Fruit fly (Drosophila melanogaster) whole organism, wandering third instar larva: ENCODE measurements around the gene CG13039.

Experiments
- CG9705 ChIP-seq: fragments of 200-800 bp; sonication (Bioruptor generic); optimal IDR thresholded peaks from 2 replicates; lab custom pipeline; 2018; ENCODE audit warnings: missing biosample characterization, mild to moderate bottlenecking, missing genetic modification characterization
- Dif ChIP-seq: fragments of 200-275, 200-300 bp; sonication (Bioruptor generic); optimal IDR thresholded peaks from 2 replicates; lab custom pipeline; 2018; ENCODE audit warnings: missing biosample characterization, missing genetic modification characterization; ENCODE audit not compliant: partially characterized antibody
- Hr78 ChIP-seq: fragments of >200 bp; optimal IDR thresholded peaks from 2 replicates; lab custom pipeline; 2017; ENCODE audit warnings: missing biosample characterization, missing genetic modification characterization
- Mio ChIP-seq: sonication (Bioruptor generic); optimal IDR thresholded peaks from 2 replicates; lab custom pipeline; 2016; ENCODE audit warnings: missing biosample characterization, missing genetic modification characterization
- N ChIP-seq: fragments of >200 bp; optimal IDR thresholded peaks from 2 replicates; lab custom pipeline; 2018; ENCODE audit warnings: missing biosample characterization, missing external identifiers, missing genetic modification characterization
- Sp1 ChIP-seq: fragments of 200-800 bp; sonication (Bioruptor generic); optimal IDR thresholded peaks from 3 replicates; lab custom pipeline; 2019; ENCODE audit warnings: missing biosample characterization, mild to moderate bottlenecking, missing genetic modification characterization, moderate library complexity
- Vsx2 ChIP-seq: fragments of 200-300, 225-300 bp; sonication (Bioruptor generic); optimal IDR thresholded peaks from 2 replicates; lab custom pipeline; 2018; ENCODE audit warnings: missing biosample characterization, missing genetic modification characterization; ENCODE audit not compliant: partially characterized antibody
- br ChIP-seq: fragments of 200-800 bp; sonication (Bioruptor generic); optimal IDR thresholded peaks from 2 replicates; lab custom pipeline; 2016; ENCODE audit warnings: missing biosample characterization, missing genetic modification characterization
- brk ChIP-seq: fragments of 200-800 bp; sonication (Bioruptor generic); optimal IDR thresholded peaks from 2 replicates; lab custom pipeline; 2016; ENCODE audit warnings: missing biosample characterization, mild to moderate bottlenecking, missing genetic modification characterization
- dl ChIP-seq, 2 experiments: fragments of 175-275, 200-275 bp in 1 of 2; fragments of 200-275 bp in 1 of 2; sonication (Bioruptor generic); optimal IDR thresholded peaks; lab custom pipeline; 2018; ENCODE audit warnings: mild to moderate bottlenecking in 2 of 2, missing biosample characterization in 2 of 2, missing genetic modification characterization in 2 of 2, moderate library complexity in 2 of 2; ENCODE audit not compliant: partially characterized antibody in 2 of 2, insufficient read depth in 1 of 2
- dsf ChIP-seq: sonication (Bioruptor generic); optimal IDR thresholded peaks from 2 replicates; lab custom pipeline; 2016; ENCODE audit warnings: missing biosample characterization, missing genetic modification characterization, borderline replicate concordance
- pan ChIP-seq: fragments of >200 bp; optimal IDR thresholded peaks from 2 replicates; lab custom pipeline; 2017
- psq ChIP-seq: fragments of 200-800 bp; sonication (Bioruptor generic); optimal IDR thresholded peaks from 3 replicates; lab custom pipeline; 2017; ENCODE audit warnings: missing biosample characterization, mild to moderate bottlenecking, missing genetic modification characterization, moderate library complexity
- sv ChIP-seq: fragments of 200-800 bp; sonication (Bioruptor generic); optimal IDR thresholded peaks from 3 replicates; lab custom pipeline; 2016; ENCODE audit warnings: missing biosample characterization, missing genetic modification characterization
- tai ChIP-seq: sonication (Bioruptor generic); optimal IDR thresholded peaks from 2 replicates; lab custom pipeline; 2016; ENCODE audit warnings: missing biosample characterization, missing genetic modification characterization
- usp ChIP-seq: fragments of >200 bp; optimal IDR thresholded peaks from 2 replicates; lab custom pipeline; 2017; ENCODE audit warnings: missing biosample characterization, missing genetic modification characterization

The CG13039 gene

DNA sequence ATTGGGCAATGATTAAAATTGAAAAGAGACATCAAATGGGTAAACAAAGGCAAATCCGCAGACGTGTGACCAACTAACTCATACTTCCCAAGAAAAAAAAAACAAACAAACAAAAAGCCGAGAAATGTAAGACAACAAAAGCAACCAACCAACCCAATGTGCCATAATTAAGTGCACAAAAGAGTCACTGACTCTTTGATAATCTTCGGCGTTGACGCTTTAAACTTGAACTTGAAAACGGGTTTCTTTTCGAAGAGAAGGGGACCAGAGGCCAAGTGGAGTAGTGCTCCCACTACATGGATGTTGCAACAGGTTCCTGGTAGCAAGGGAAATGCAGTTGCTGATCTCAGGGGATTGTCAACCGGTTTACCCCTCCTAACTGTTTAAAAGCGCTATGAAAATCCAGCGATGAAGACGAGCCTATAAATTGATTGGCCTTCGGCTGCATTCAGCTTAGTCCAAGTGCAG lies 46.5 kb downstream of the CG13039 start, which contains the start of gene CG13064:
CG13064 (plus strand) TSS at position 418 of the 468 bp plus-strand sequence.
- TF ChIP-seq Vsx2 (peak; percentile 70), Mio (GFP tag; lab: Kevin White, UChicago) (no peak)

- no peak for TF ChIP-seq Dif
- no peak for TF ChIP-seq sv (GFP tag; lab: Kevin White, UChicago)
- no peak for TF ChIP-seq Hr78 (GFP tag; lab: Kevin White, UChicago)
- no peak for TF ChIP-seq N
- TF ChIP-seq usp (GFP tag; lab: Kevin White, UChicago), result no peak
- TF ChIP-seq Sp1, result no peak
- TF ChIP-seq psq (GFP tag; lab: Kevin White, UChicago), result no peak
- no peak for TF ChIP-seq br
- TF ChIP-seq dl (GFP tag; optimal IDR thresholded peaks at IDR 0.05; lab: Kevin White, UChicago; ENCODE audit: insufficient read depth in 1 of 2, partially characterized antibody in 2 of 2), result no peak
- no peak for TF ChIP-seq brk (GFP tag; lab: Kevin White, UChicago)
- TF ChIP-seq CG9705, result no peak
- no peak for TF ChIP-seq pan (lab: Kevin White, UChicago)
- no peak for TF ChIP-seq tai (GFP tag; lab: Kevin White, UChicago)
These were observed 47.4 kb downstream of the CG13039 start, which contains the start of gene CG13050 for dm6 chr3L:16279171-16279570. TSS of gene CG13050 (minus strand) at chr3L:16279271.

DNA sequence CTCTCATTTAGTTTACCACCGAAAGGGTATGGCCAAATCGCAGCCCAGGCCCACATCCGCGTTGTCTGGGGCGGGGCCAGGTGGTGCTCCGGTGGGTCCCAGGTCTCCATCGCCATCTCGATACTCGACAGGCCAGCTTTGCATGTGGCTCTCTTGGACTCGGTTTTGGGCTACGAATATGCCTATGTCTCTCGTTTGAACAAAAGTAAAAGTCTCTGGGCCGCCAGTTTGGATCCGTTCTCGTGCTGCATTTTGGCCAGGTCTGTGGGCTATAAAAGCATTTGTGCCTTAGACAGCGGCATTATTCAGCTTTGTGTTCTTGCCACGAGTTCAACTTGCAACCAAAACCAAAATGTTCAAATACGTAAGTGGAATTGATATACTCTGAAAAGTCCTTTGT lies 49.4 kb downstream of the CG13039 start, which contains the start of gene CG13065:
CG13065 (plus strand) TSS at position 301 of the 400 bp plus-strand sequence.
- no peak for TF ChIP-seq Mio (GFP tag; lab: Kevin White, UChicago)
- TF ChIP-seq dsf (GFP tag; lab: Kevin White, UChicago), result no peak
